Worm (Caenorhabditis elegans) whole organism, midembryonic: Measurements from ENCODE around the gene T13C5.9.

Source experiments
- T22C8.4 ChIP-seq: fragments of 200-800 bp; sonication (Bioruptor generic); IDR thresholded peaks from 2 replicates; pipeline ENCODE4 v1.3.6; 2022; ENCODE audit warnings: missing genetic modification characterization, missing compliant biosample characterization
- flt-1 ChIP-seq: fragments of 200-800 bp; sonication (Bioruptor generic); IDR thresholded peaks from 2 replicates; pipeline ENCODE4 v1.3.6; 2022; ENCODE audit warnings: missing genetic modification characterization, missing compliant biosample characterization
- med-1 ChIP-seq: sonication (generic microtip); optimal IDR thresholded peaks from 2 replicates; lab custom pipeline; 2017; ENCODE audit warnings: missing genetic modification characterization, mild to moderate bottlenecking, missing compliant biosample characterization, antibody characterized with exemption, missing genetic modification reagents; ENCODE audit not compliant: insufficient read depth
- ztf-23 ChIP-seq: fragments of 200-800 bp; sonication (Bioruptor generic); IDR thresholded peaks from 2 replicates; pipeline ENCODE4 v1.3.6; 2022; ENCODE audit warnings: missing genetic modification reagents, missing genetic modification characterization, missing compliant biosample characterization

DNA sequence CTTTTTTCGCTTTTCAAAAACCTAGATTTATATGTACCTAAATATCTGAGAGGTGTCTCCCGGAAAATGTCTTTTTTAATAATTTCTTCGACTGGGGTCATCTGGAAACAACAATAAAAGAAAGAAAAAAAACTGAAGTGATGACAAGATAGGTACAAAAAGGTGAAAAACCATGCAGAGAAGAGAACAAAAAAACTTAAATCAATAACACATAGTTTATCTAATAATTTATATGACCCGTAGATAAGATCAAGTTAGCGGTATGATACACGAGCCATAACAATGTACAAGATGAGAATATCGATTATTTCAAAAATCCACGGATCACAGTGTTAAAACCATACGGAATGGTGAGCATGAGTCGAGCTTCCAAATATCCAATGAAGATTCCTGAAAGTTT, 16.2 kb downstream of the T13C5.9 start, which contains the start of gene mtp-18:
- TF ChIP-seq med-1 (no peak), T22C8.4 (GFP tag; lab: Robert Waterston, UW) (no peak), ztf-23 (no peak), flt-1 (GFP tag; lab: Robert Waterston, UW) (no peak)
